Worm (Caenorhabditis elegans) whole organism, L4/young adult: ENCODE measurements around the gene Y45G5AM.7.

Experiments used
- W03F9.2 ChIP-seq: fragments of 150-350 bp; optimal IDR thresholded peaks from 2 replicates; lab custom pipeline; 2014; ENCODE audit warnings: missing biosample characterization, missing genetic modification characterization
- dao-5 ChIP-seq: sonication (generic microtip); optimal IDR thresholded peaks from 2 replicates; lab custom pipeline; 2016; ENCODE audit warnings: missing genotype, missing genetic modification characterization, moderate library complexity, missing compliant biosample characterization

DNA sequence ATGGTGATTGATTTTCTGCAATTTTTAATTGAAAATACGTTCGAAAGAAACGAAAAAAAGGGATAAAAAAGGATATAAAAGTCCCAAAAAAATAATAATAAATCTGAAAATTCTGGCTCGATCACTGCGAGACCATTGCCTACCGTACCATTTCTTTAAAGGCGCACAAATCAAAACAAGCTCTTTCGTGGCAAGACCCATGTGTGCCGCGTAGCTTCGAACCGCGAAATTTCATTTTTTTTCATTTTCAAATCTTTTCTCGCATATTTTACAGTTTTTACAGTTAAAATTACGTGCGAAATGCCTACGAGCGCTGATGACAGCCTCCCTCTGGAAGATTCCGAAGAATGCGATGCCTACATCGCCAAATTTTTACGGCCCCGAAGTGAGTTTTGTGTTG lies 5.6 kb upstream of the Y45G5AM.7 start, which contains the start of the genes coh-4 and pid-5:
- TF ChIP-seq dao-5 (tag; lab: Kevin White, UChicago): no peak
- peak; percentile 24 for TF ChIP-seq W03F9.2 (tag; lab: Kevin White, UChicago)
